Worm (Caenorhabditis elegans) whole organism, early embryonic: Measurements from ENCODE around the gene C03B1.7.

Experiments used
- B0310.2 ChIP-seq: sonication (generic microtip); optimal IDR thresholded peaks from 2 replicates; lab custom pipeline; 2016; ENCODE audit warnings: mild to moderate bottlenecking, missing genetic modification characterization, missing compliant biosample characterization
- ama-1 ChIP-seq: fragments of 150-350 bp; optimal IDR thresholded peaks from 2 replicates; lab custom pipeline; 2014
- ceh-36 ChIP-seq: sonication (generic microtip); optimal IDR thresholded peaks from 2 replicates; lab custom pipeline; 2016; ENCODE audit warnings: missing genetic modification characterization, inconsistent platforms, missing compliant biosample characterization

DNA sequence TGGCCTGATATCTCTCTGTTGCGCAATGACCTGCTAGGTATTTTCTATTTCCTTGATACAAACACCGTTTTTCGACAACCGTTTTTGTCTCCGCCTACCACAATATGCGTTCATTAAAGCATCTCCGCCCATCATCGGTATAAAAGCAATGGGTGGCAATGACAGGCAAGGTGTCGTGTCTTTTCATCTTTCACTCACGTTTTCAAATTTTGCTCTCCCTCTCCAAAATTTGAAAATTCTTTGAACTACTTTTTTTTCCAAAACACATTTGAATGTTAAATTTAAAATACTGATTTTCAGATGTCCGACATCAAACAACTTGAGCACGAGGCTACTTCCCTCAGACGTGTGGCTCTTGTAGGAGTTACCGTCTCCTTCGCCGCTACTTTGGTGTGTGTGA, 12.8 kb upstream of the C03B1.7 start, which contains the start of gene col-169:
- TF ChIP-seq ama-1 (lab: Kevin White, UChicago) (no peak), B0310.2 (tag; lab: Kevin White, UChicago) (no peak), ceh-36 (tag; lab: Kevin White, UChicago) (no peak)
